Fruit fly (Drosophila melanogaster) whole organism, embryonic: ENCODE data around the gene Cpr65Ea.

ENCODE experiments used
- Adf1 ChIP-seq: fragments of 200-800 bp; sonication (Bioruptor generic); IDR thresholded peaks from 2 replicates; pipeline ENCODE4 v1.3.6; 2022; ENCODE audit warnings: missing biosample characterization, missing genetic modification characterization
- BEAF-32 ChIP-seq: fragments of 200-800 bp; sonication (Bioruptor generic); optimal IDR thresholded peaks from 3 replicates; lab custom pipeline; 2017; ENCODE audit warnings: missing biosample characterization, missing genetic modification characterization, mild to moderate bottlenecking, moderate library complexity, missing genetic modification reagents
- BtbVII ChIP-seq: fragments of 200-800 bp; sonication (Bioruptor generic); optimal IDR thresholded peaks from 3 replicates; lab custom pipeline; 2017; ENCODE audit warnings: missing biosample characterization, mild to moderate bottlenecking, missing genetic modification characterization
- CG10366 ChIP-seq: fragments of 200-800 bp; sonication (Bioruptor generic); IDR thresholded peaks from 2 replicates; pipeline ENCODE4 v1.3.6; 2022; ENCODE audit warnings: missing biosample characterization, missing genetic modification characterization
- CG11085 ChIP-seq: fragments of 200-800 bp; sonication (Bioruptor generic); IDR thresholded peaks from 2 replicates; pipeline ENCODE4 v1.3.6; 2022; ENCODE audit warnings: missing biosample characterization, missing genetic modification characterization
- CG11247 ChIP-seq: fragments of 200-800 bp; sonication (Bioruptor generic); IDR thresholded peaks from 2 replicates; pipeline ENCODE4 v1.3.6; 2022; ENCODE audit warnings: missing biosample characterization, missing genetic modification characterization
- CG11560 ChIP-seq: fragments of 200-800 bp; sonication (Bioruptor generic); IDR thresholded peaks from 3 replicates; pipeline ENCODE4 v1.3.6; 2022; ENCODE audit warnings: missing biosample characterization, missing genetic modification characterization
- CG11723 ChIP-seq: fragments of 200-800 bp; sonication (Bioruptor generic); optimal IDR thresholded peaks from 2 replicates; lab custom pipeline; 2017; ENCODE audit warnings: missing biosample characterization, mild to moderate bottlenecking, missing genetic modification characterization
- CG12219 ChIP-seq: fragments of 200-800 bp; sonication (Bioruptor generic); optimal IDR thresholded peaks from 3 replicates; lab custom pipeline; 2018; ENCODE audit warnings: missing biosample characterization, mild to moderate bottlenecking, missing genetic modification characterization
- CG12299 ChIP-seq: fragments of 200-800 bp; sonication (Bioruptor generic); optimal IDR thresholded peaks from 2 replicates; lab custom pipeline; 2018; ENCODE audit warnings: missing biosample characterization, mild to moderate bottlenecking, missing genetic modification characterization
- CG1233 ChIP-seq: fragments of 200-800 bp; sonication (Bioruptor generic); optimal IDR thresholded peaks from 4 replicates; lab custom pipeline; 2018; ENCODE audit warnings: missing biosample characterization, mild to moderate bottlenecking, missing genetic modification characterization
- CG13624 ChIP-seq: fragments of 200-800 bp; sonication (Bioruptor generic); optimal IDR thresholded peaks from 2 replicates; lab custom pipeline; 2016; ENCODE audit warnings: missing biosample characterization, missing genetic modification characterization
- CG15601 ChIP-seq: fragments of 200-800 bp; sonication (Bioruptor generic); optimal IDR thresholded peaks from 3 replicates; lab custom pipeline; 2019; ENCODE audit warnings: missing biosample characterization, mild to moderate bottlenecking, missing genetic modification characterization, moderate library complexity
- CG1602 ChIP-seq: fragments of 200-800 bp; sonication (Bioruptor generic); optimal IDR thresholded peaks from 3 replicates; lab custom pipeline; 2016; ENCODE audit warnings: missing biosample characterization, missing genetic modification characterization
- CG17186 ChIP-seq: fragments of 200-800 bp; sonication (Bioruptor generic); optimal IDR thresholded peaks from 3 replicates; lab custom pipeline; 2017; ENCODE audit warnings: missing biosample characterization, missing genetic modification reagents, missing genetic modification characterization
- CG18011 ChIP-seq: fragments of 200-800 bp; sonication (Bioruptor generic); optimal IDR thresholded peaks from 2 replicates; lab custom pipeline; 2017; ENCODE audit warnings: missing biosample characterization, missing genetic modification characterization, mild to moderate bottlenecking, moderate library complexity, missing genotype
- CG18599 ChIP-seq: fragments of 200-800 bp; sonication (Bioruptor generic); optimal IDR thresholded peaks from 3 replicates; lab custom pipeline; 2017; ENCODE audit warnings: missing biosample characterization, missing genetic modification characterization, mild to moderate bottlenecking, moderate library complexity, missing genetic modification reagents
- CG31224 ChIP-seq: fragments of 200-800 bp; sonication (Bioruptor generic); IDR thresholded peaks from 2 replicates; pipeline ENCODE4 v1.3.6; 2022; ENCODE audit warnings: missing biosample characterization, missing genetic modification characterization
- CG34376 ChIP-seq: fragments of 200-800 bp; sonication (Bioruptor generic); optimal IDR thresholded peaks from 2 replicates; lab custom pipeline; 2018; ENCODE audit warnings: missing biosample characterization, mild to moderate bottlenecking, missing genetic modification characterization
- CG4328 ChIP-seq: fragments of 200-800 bp; sonication (Bioruptor generic); optimal IDR thresholded peaks from 3 replicates; lab custom pipeline; 2017; ENCODE audit warnings: missing biosample characterization, missing genetic modification reagents, missing genetic modification characterization
- CG4617 ChIP-seq: fragments of 200-800 bp; sonication (Bioruptor generic); optimal IDR thresholded peaks from 3 replicates; lab custom pipeline; 2016; ENCODE audit warnings: missing biosample characterization, missing genetic modification characterization, borderline replicate concordance
- CG6175 ChIP-seq: fragments of 200-800 bp; sonication (Bioruptor generic); IDR thresholded peaks from 3 replicates; pipeline ENCODE4 v1.3.6; 2022; ENCODE audit warnings: missing biosample characterization, missing genetic modification characterization
- CG7839 ChIP-seq: fragments of 200-800 bp; sonication (Bioruptor generic); optimal IDR thresholded peaks from 3 replicates; lab custom pipeline; 2018; ENCODE audit warnings: missing biosample characterization, mild to moderate bottlenecking, missing genetic modification characterization, moderate library complexity
- D19B ChIP-seq: fragments of 200-800 bp; sonication (Bioruptor generic); optimal IDR thresholded peaks from 2 replicates; lab custom pipeline; 2017; ENCODE audit warnings: missing biosample characterization, mild to moderate bottlenecking, missing genetic modification characterization
- Dref ChIP-seq: fragments of 200-800 bp; sonication (Bioruptor generic); IDR thresholded peaks from 2 replicates; pipeline ENCODE4 v1.3.6; 2022; ENCODE audit warnings: missing biosample characterization, missing genetic modification characterization
- Elba2 ChIP-seq: fragments of 200-800 bp; sonication (Bioruptor generic); optimal IDR thresholded peaks from 3 replicates; lab custom pipeline; 2016; ENCODE audit warnings: missing biosample characterization, missing genetic modification characterization
- Ets65A ChIP-seq: fragments of 200-800 bp; sonication (Bioruptor generic); peaks from one replicate; lab custom pipeline; 2016; ENCODE audit warnings: missing biosample characterization, missing genetic modification characterization
- Gug ChIP-seq: fragments of 200-800 bp; sonication (Bioruptor generic); IDR thresholded peaks from 4 replicates; pipeline ENCODE4 v1.3.6; 2022; ENCODE audit warnings: missing biosample characterization, missing genetic modification characterization
- HHEX ChIP-seq: fragments of 200-800 bp; sonication (Bioruptor generic); optimal IDR thresholded peaks from 3 replicates; lab custom pipeline; 2017; ENCODE audit warnings: missing biosample characterization, mild to moderate bottlenecking, missing genetic modification characterization, missing genetic modification reagents
- Hr78 ChIP-seq, 2 experiments: fragments of 200-800 bp in 1 of 2; fragments of >200 bp in 1 of 2; sonication (Bioruptor generic) in 1 of 2; optimal IDR thresholded peaks; 2 replicates each; lab custom pipeline; 2017 to 2019; ENCODE audit warnings: missing biosample characterization in 2 of 2, missing genetic modification characterization in 2 of 2, mild to moderate bottlenecking in 1 of 2, moderate library complexity in 1 of 2
- Mes4 ChIP-seq: fragments of 200-800 bp; sonication (Bioruptor generic); optimal IDR thresholded peaks from 2 replicates; lab custom pipeline; 2016; ENCODE audit warnings: missing biosample characterization, missing genetic modification characterization
- Six4 ChIP-seq: fragments of 200-800 bp; sonication (Bioruptor generic); optimal IDR thresholded peaks from 2 replicates; lab custom pipeline; 2016; ENCODE audit warnings: missing biosample characterization, missing genetic modification characterization
- Sry-δ ChIP-seq: fragments of 200-800 bp; sonication (Bioruptor generic); optimal IDR thresholded peaks from 2 replicates; lab custom pipeline; 2016; ENCODE audit warnings: missing biosample characterization, missing genetic modification characterization
- bsh ChIP-seq, 2 experiments: fragments of 200-800 bp; sonication (Bioruptor generic); optimal IDR thresholded peaks; 2 replicates each; lab custom pipeline; 2017 to 2018; ENCODE audit warnings: mild to moderate bottlenecking in 2 of 2, missing biosample characterization in 2 of 2, missing genetic modification characterization in 2 of 2, moderate library complexity in 1 of 2
- cas ChIP-seq: fragments of 200-800 bp; sonication (Bioruptor generic); IDR thresholded peaks from 2 replicates; pipeline ENCODE4 v1.3.6; 2022; ENCODE audit warnings: missing biosample characterization, missing genetic modification characterization
- ci ChIP-seq: fragments of 200-800 bp; sonication (Bioruptor generic); IDR thresholded peaks from 3 replicates; pipeline ENCODE4 v1.3.6; 2022; ENCODE audit warnings: missing biosample characterization, missing genetic modification characterization
- da ChIP-seq: fragments of 200-800 bp; sonication (Bioruptor generic); optimal IDR thresholded peaks from 2 replicates; lab custom pipeline; 2016; ENCODE audit warnings: missing biosample characterization, missing genetic modification characterization
- dati ChIP-seq: fragments of 200-800 bp; sonication (Bioruptor generic); IDR thresholded peaks from 2 replicates; pipeline ENCODE4 v1.3.6; 2022; ENCODE audit warnings: missing biosample characterization, missing genetic modification characterization
- dm ChIP-seq: fragments of 200-800 bp; sonication (Bioruptor generic); optimal IDR thresholded peaks from 3 replicates; lab custom pipeline; 2016; ENCODE audit warnings: missing biosample characterization, missing genetic modification characterization
- ewg ChIP-seq: fragments of 200-800 bp; sonication (Bioruptor generic); optimal IDR thresholded peaks from 3 replicates; lab custom pipeline; 2017; ENCODE audit warnings: mild to moderate bottlenecking, missing biosample characterization, missing genetic modification reagents, missing genetic modification characterization
- fd64A ChIP-seq: fragments of 200-800 bp; sonication (Bioruptor generic); optimal IDR thresholded peaks from 3 replicates; lab custom pipeline; 2018; ENCODE audit warnings: missing biosample characterization, mild to moderate bottlenecking, missing genetic modification characterization
- gem ChIP-seq: fragments of 200-800 bp; sonication (Bioruptor generic); optimal IDR thresholded peaks from 2 replicates; lab custom pipeline; 2019; ENCODE audit warnings: missing biosample characterization, mild to moderate bottlenecking, missing genetic modification characterization, moderate library complexity
- gt ChIP-seq: fragments of 200-800 bp; sonication (Bioruptor generic); IDR thresholded peaks from 2 replicates; pipeline ENCODE4 v1.3.6; 2022; ENCODE audit warnings: missing biosample characterization, missing genetic modification characterization
- h ChIP-seq: fragments of >200 bp; optimal IDR thresholded peaks from 2 replicates; lab custom pipeline; 2017
- mld ChIP-seq: fragments of 200-800 bp; sonication (Bioruptor generic); IDR thresholded peaks from 3 replicates; pipeline ENCODE4 v1.3.6; 2022; ENCODE audit warnings: missing biosample characterization, missing genetic modification characterization; ENCODE audit not compliant: partially characterized antibody
- nmo ChIP-seq: fragments of 200-800 bp; sonication (Bioruptor generic); optimal IDR thresholded peaks from 2 replicates; lab custom pipeline; 2018; ENCODE audit warnings: missing biosample characterization, mild to moderate bottlenecking, missing genetic modification characterization, moderate library complexity
- nom ChIP-seq: fragments of 200-800 bp; sonication (Bioruptor generic); optimal IDR thresholded peaks from 2 replicates; lab custom pipeline; 2017; ENCODE audit warnings: missing biosample characterization, missing genetic modification characterization, mild to moderate bottlenecking, moderate library complexity, missing genetic modification reagents
- oc ChIP-seq: fragments of 200-800 bp; sonication (Bioruptor generic); optimal IDR thresholded peaks from 2 replicates; lab custom pipeline; 2018; ENCODE audit warnings: missing biosample characterization, mild to moderate bottlenecking, missing genetic modification characterization, moderate library complexity
- phol ChIP-seq: fragments of 200-800 bp; sonication (Bioruptor generic); optimal IDR thresholded peaks from 3 replicates; lab custom pipeline; 2018; ENCODE audit warnings: missing biosample characterization, mild to moderate bottlenecking, missing genetic modification characterization, moderate library complexity
- slou ChIP-seq: fragments of 200-800 bp; sonication (Bioruptor generic); optimal IDR thresholded peaks from 3 replicates; lab custom pipeline; 2016; ENCODE audit warnings: missing biosample characterization, missing genetic modification characterization
- sqz ChIP-seq: fragments of 200-800 bp; sonication (Bioruptor generic); optimal IDR thresholded peaks from 3 replicates; lab custom pipeline; 2018; ENCODE audit warnings: missing biosample characterization, mild to moderate bottlenecking, missing genetic modification characterization
- sr ChIP-seq: fragments of 200-800 bp; sonication (Bioruptor generic); IDR thresholded peaks from 3 replicates; pipeline ENCODE4 v1.3.6; 2022; ENCODE audit warnings: missing biosample characterization, missing genetic modification characterization

Cpr65Ea gene

dm6 chr3L:7134818-7135217, 48.4 kb upstream of the Cpr65Ea start (continued):
- TF ChIP-seq CG4328: no peak
- TF ChIP-seq CG12299 (tag; lab: Kevin White, UChicago): no peak
- TF ChIP-seq CG13624: no peak
- TF ChIP-seq Dref (GFP tag; lab: Robert Waterston, UW): no peak
- TF ChIP-seq ewg (GFP tag; lab: Kevin White, UChicago): no peak
- peak; percentile 3 for TF ChIP-seq CG11723
- no peak for TF ChIP-seq CG4617 (GFP tag; lab: Kevin White, UChicago)
- no peak for TF ChIP-seq Adf1
- no peak for TF ChIP-seq CG31224 (GFP tag; lab: Robert Waterston, UW)
- TF ChIP-seq CG7839: no peak
- TF ChIP-seq CG11085 (GFP tag; lab: Robert Waterston, UW): no peak
- peak; percentile 80 for TF ChIP-seq sqz (GFP tag; lab: Kevin White, UChicago)
- no peak for TF ChIP-seq sr (GFP tag; lab: Robert Waterston, UW)
- no peak for TF ChIP-seq oc (tag; lab: Kevin White, UChicago)
- peak; percentile 74; the same call in 1 of the 3 replicates for TF ChIP-seq CG6175 (GFP tag; lab: Robert Waterston, UW)
- TF ChIP-seq CG10366 (GFP tag; lab: Robert Waterston, UW): no peak
- TF ChIP-seq gem (tag; lab: Kevin White, UChicago): no peak
- TF ChIP-seq HHEX (GFP tag; lab: Kevin White, UChicago): no peak
- no peak for TF ChIP-seq Gug
- TF ChIP-seq nmo (GFP tag; lab: Kevin White, UChicago): no peak
- peak; percentile 79 for TF ChIP-seq nom
- TF ChIP-seq fd64A (GFP tag; lab: Kevin White, UChicago): no peak
- TF ChIP-seq cas: no peak
- peak in 1 of 2 experiments; percentile 51 for TF ChIP-seq bsh (GFP tag; optimal IDR thresholded peaks at IDR 0.05; lab: Kevin White, UChicago)
- no peak for TF ChIP-seq phol (tag; lab: Kevin White, UChicago)
- TF ChIP-seq CG1602: no peak
- TF ChIP-seq BtbVII (GFP tag; lab: Kevin White, UChicago): no peak
- TF ChIP-seq h (lab: Kevin White, UChicago): no peak
- no peak for TF ChIP-seq dm (GFP tag; lab: Kevin White, UChicago)
- TF ChIP-seq CG1233 (GFP tag; lab: Kevin White, UChicago): no peak
- no peak for TF ChIP-seq Ets65A (GFP tag; lab: Kevin White, UChicago)
- no peak for TF ChIP-seq Elba2
- 0 out of 3 replicates have a peak, but pooled peaks have one; percentile 7 for TF ChIP-seq ci (GFP tag; lab: Robert Waterston, UW)
- no peak for TF ChIP-seq CG17186
- TF ChIP-seq mld (GFP tag; lab: Robert Waterston, UW): no peak
- TF ChIP-seq da (GFP tag; lab: Kevin White, UChicago): no peak
- TF ChIP-seq CG15601 (tag; lab: Kevin White, UChicago): no peak
- no peak for TF ChIP-seq dati (GFP tag; lab: Robert Waterston, UW)
- no peak for TF ChIP-seq CG11247 (GFP tag; lab: Robert Waterston, UW)
- TF ChIP-seq Mes4 (GFP tag; lab: Kevin White, UChicago): no peak
- no peak for TF ChIP-seq gt (GFP tag; lab: Robert Waterston, UW)
- TF ChIP-seq D19B (GFP tag; lab: Kevin White, UChicago): no peak
- TF ChIP-seq CG11560: no peak
- TF ChIP-seq CG18599 (GFP tag; lab: Kevin White, UChicago): no peak
- TF ChIP-seq slou: no peak
- TF ChIP-seq Hr78 (GFP tag; optimal IDR thresholded peaks at IDR 0.05; lab: Kevin White, UChicago): no peak
- no peak for TF ChIP-seq Six4 (GFP tag; lab: Kevin White, UChicago)
- TF ChIP-seq Sry-δ: no peak
- TF ChIP-seq CG18011: no peak
- no peak for TF ChIP-seq BEAF-32 (GFP tag; lab: Kevin White, UChicago)
- TF ChIP-seq CG34376: no peak
- no peak for TF ChIP-seq CG12219 (GFP tag; lab: Kevin White, UChicago)
